Worm (Caenorhabditis elegans) whole organism, L4/young adult: Measurements from ENCODE around the gene rgs-6.

ENCODE experiments used
- W03F9.2 ChIP-seq: fragments of 150-350 bp; optimal IDR thresholded peaks from 2 replicates; lab custom pipeline; 2014; ENCODE audit warnings: missing biosample characterization, missing genetic modification characterization
- dao-5 ChIP-seq: sonication (generic microtip); optimal IDR thresholded peaks from 2 replicates; lab custom pipeline; 2016; ENCODE audit warnings: missing genotype, missing genetic modification characterization, moderate library complexity, missing compliant biosample characterization
- him-1 ChIP-seq: sonication (generic microtip); optimal IDR thresholded peaks from 2 replicates; lab custom pipeline; 2016; ENCODE audit warnings: missing genotype, missing genetic modification reagents, missing genetic modification characterization, missing compliant biosample characterization

The rgs-6 gene

ce11 chrX:5697208-5697607 is 36.4 kb downstream of the rgs-6 start, which contains the start of gene W01C8.5:
TSS of gene W01C8.5 (minus strand) at chrX:5697308.
- TF ChIP-seq him-1 (tag; lab: Kevin White, UChicago) (no peak), dao-5 (tag; lab: Kevin White, UChicago) (no peak), W03F9.2 (tag; lab: Kevin White, UChicago) (no peak)

- TF ChIP-seq dao-5 (tag; lab: Kevin White, UChicago) (no peak), him-1 (tag; lab: Kevin White, UChicago) (no peak), W03F9.2 (tag; lab: Kevin White, UChicago) (no peak)
Measured at ce11 chrX:5696197-5696596, 37.4 kb downstream of the rgs-6 start.

- TF ChIP-seq dao-5 (tag; lab: Kevin White, UChicago): no peak
Measured at ce11 chrX:5695416-5695815, 38.2 kb downstream of the rgs-6 start.

- no peak for TF ChIP-seq W03F9.2 (tag; lab: Kevin White, UChicago)
- TF ChIP-seq dao-5 (tag; lab: Kevin White, UChicago): no peak
- no peak for TF ChIP-seq him-1 (tag; lab: Kevin White, UChicago)
Measured at ce11 chrX:5692099-5692498, 41.5 kb downstream of the rgs-6 start, which contains the start of gene W01C8.1. TSS of gene W01C8.1 (plus strand) at chrX:5692399.

ce11 chrX:5689077-5689476 is 44.5 kb downstream of the rgs-6 start:
- no peak for TF ChIP-seq dao-5 (tag; lab: Kevin White, UChicago)
- TF ChIP-seq W03F9.2 (tag; lab: Kevin White, UChicago): no peak
- TF ChIP-seq him-1 (tag; lab: Kevin White, UChicago): no peak

- TF ChIP-seq W03F9.2 (tag; lab: Kevin White, UChicago) (no peak), him-1 (tag; lab: Kevin White, UChicago) (no peak), dao-5 (tag; lab: Kevin White, UChicago) (no peak)
Measured at ce11 chrX:5686065-5686464, 47.5 kb downstream of the rgs-6 start, which contains the start of gene set-20. TSS of gene set-20 (minus strand) at chrX:5686158.

ce11 chrX:5680125-5680524 is 53.5 kb downstream of the rgs-6 start, which contains the start of gene set-19:
TSS of gene set-19 (minus strand) at chrX:5680225.
- TF ChIP-seq dao-5 (tag; lab: Kevin White, UChicago) (no peak), him-1 (tag; lab: Kevin White, UChicago) (no peak), W03F9.2 (tag; lab: Kevin White, UChicago) (no peak)

- no peak for TF ChIP-seq W03F9.2 (tag; lab: Kevin White, UChicago)
- no peak for TF ChIP-seq dao-5 (tag; lab: Kevin White, UChicago)
- TF ChIP-seq him-1 (tag; lab: Kevin White, UChicago): no peak
Measured at ce11 chrX:5672615-5673014, 61.0 kb downstream of the rgs-6 start.

ce11 chrX:5670829-5671228 is 62.7 kb downstream of the rgs-6 start:
- no peak for TF ChIP-seq W03F9.2 (tag; lab: Kevin White, UChicago)
